Fruit fly (Drosophila melanogaster): Measurements from ENCODE around the gene CG16762.

- TF ChIP-seq pan (optimal IDR thresholded peaks at IDR 0.05) (no peak), EcR (GFP tag; optimal IDR thresholded peaks at IDR 0.05) (no peak), psq (optimal IDR thresholded peaks at IDR 0.05) (no peak), usp (GFP tag; optimal IDR thresholded peaks at IDR 0.05) (no peak)
These were observed 11.8 kb upstream of the CG16762 start for dm6 chr3L:2487248-2487647.
